Worm (Caenorhabditis elegans) whole organism, L4 larva: Measurements from ENCODE around the gene B0272.3.

Experiments
- dmd-6 ChIP-seq: fragments of 200-800 bp; sonication (Bioruptor generic); IDR thresholded peaks from 2 replicates; pipeline ENCODE4 v1.3.6; 2022; ENCODE audit warnings: missing genetic modification reagents, missing genetic modification characterization, missing compliant biosample characterization
- mdl-1 ChIP-seq, 2 experiments: fragments of 150-350 bp in 1 of 2; sonication (generic microtip) in 1 of 2; optimal IDR thresholded peaks; 2 replicates each; lab custom pipeline; 2014 to 2017; ENCODE audit warnings: missing biosample characterization in 2 of 2, missing genetic modification characterization in 2 of 2
- nhr-11 ChIP-seq: fragments of 150-350 bp; optimal IDR thresholded peaks from 2 replicates; lab custom pipeline; 2014; ENCODE audit warnings: missing biosample characterization, missing genetic modification characterization
- nhr-237 ChIP-seq: sonication (generic microtip); optimal IDR thresholded peaks from 2 replicates; lab custom pipeline; 2017; ENCODE audit warnings: missing biosample characterization, missing genetic modification characterization

DNA sequence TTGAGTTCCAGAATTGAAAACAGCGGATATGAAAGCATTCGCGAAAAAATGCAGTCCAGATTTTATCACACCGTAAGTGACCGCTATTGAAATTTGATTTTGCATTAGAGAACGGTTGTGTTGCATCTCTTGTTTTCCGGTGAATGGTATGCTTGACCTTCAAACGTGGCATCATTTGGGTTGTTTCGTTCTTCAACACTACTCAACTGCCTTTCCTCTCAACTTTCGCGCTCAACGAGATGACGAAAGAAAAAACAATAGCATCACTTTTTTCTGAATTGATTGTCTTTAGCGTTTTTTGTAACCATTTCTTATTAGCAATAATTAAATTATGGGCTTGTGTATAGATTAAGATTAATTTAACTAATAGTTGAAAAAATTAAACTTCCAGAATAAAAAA lies 28.8 kb upstream of the B0272.3 start:
- no peak for TF ChIP-seq nhr-237 (tag; lab: Kevin White, UChicago)
- TF ChIP-seq mdl-1 (tag; optimal IDR thresholded peaks at IDR 0.05; lab: Kevin White, UChicago) = no peak
- no peak for TF ChIP-seq nhr-11
- no peak for TF ChIP-seq dmd-6 (GFP tag; lab: Robert Waterston, UW)
